Worm (Caenorhabditis elegans): ENCODE data around the gene F41C3.7.

DNA sequence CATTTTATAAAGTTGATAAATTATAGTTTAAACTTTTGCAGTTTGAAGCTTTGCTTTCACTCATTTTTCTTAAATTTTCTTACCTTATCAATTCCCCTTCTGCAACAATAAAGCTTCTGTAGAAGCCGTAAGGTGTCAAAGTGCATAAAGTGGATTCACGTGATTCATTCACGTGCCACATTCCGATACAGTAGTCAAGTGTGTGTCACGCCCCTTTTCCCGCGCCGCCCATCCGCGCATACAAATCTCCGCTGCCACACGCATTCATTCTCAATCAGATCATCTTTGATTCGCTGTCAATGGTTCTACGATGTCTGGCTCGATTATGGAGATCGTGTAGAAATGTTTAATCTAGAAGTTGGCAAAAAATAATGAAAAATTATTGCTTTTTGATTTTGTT, 17.2 kb downstream of the F41C3.7 start:
- no peak for TF ChIP-seq W03F9.2 (tag; optimal IDR thresholded peaks at IDR 0.05)
- TF ChIP-seq him-1 (tag; optimal IDR thresholded peaks at IDR 0.05): no peak
- no peak for TF ChIP-seq dao-5 (tag; optimal IDR thresholded peaks at IDR 0.05)
